Fruit fly (Drosophila melanogaster): ENCODE data around the gene CG9184.

- TF ChIP-seq HLH106 (tag; optimal IDR thresholded peaks at IDR 0.05) (peak; percentile 96), sv (GFP tag; optimal IDR thresholded peaks at IDR 0.05) (peak; percentile 49), pan (optimal IDR thresholded peaks at IDR 0.05) (no peak), h (GFP tag; optimal IDR thresholded peaks at IDR 0.05) (peak; percentile 98), woc (GFP tag; optimal IDR thresholded peaks at IDR 0.05) (peak; percentile 97), Jra (GFP tag; optimal IDR thresholded peaks at IDR 0.05) (peak; percentile 94)
These were observed 3.4 kb downstream of the CG9184 start for dm6 chr3L:1319097-1319725.

Measured in whole organism, wandering third instar larva.